Worm (Caenorhabditis elegans): ENCODE measurements around the gene F21C10.5.

F21C10.5 gene

ce11 chrV:9095613-9096317 is 29.7 kb upstream of the F21C10.5 start, which contains the start of gene F21C10.10:
Gene F21C10.10, plus strand, starts transcription at chrV:9096267.
- TF ChIP-seq dox-1 (GFP tag; IDR thresholded peaks at IDR 0.05) (peak; percentile 78), F22D6.2 (tag; optimal IDR thresholded peaks at IDR 0.05) (peak; percentile 94), nhr-80 (tag; optimal IDR thresholded peaks at IDR 0.05) (peak; percentile 81), ekl-4 (GFP tag; IDR thresholded peaks at IDR 0.05) (peak; percentile 58), Y79H2A.3 (GFP tag; conservative IDR thresholded peaks at IDR 0.05) (no peak), lin-35 (GFP tag; optimal IDR thresholded peaks at IDR 0.05) (peak in 1 of 3 experiments; percentile 0), attf-6 (GFP tag; IDR thresholded peaks at IDR 0.05) (no peak), F55B11.4 (tag; optimal IDR thresholded peaks at IDR 0.05; ENCODE audit: borderline replicate concordance, insufficient read depth) (no peak), repo-1 (tag; optimal IDR thresholded peaks at IDR 0.05) (no peak), F57C9.4 (tag; optimal IDR thresholded peaks at IDR 0.05) (no peak), nfya-2 (GFP tag; IDR thresholded peaks at IDR 0.05) (no peak), mcd-1 (GFP tag; IDR thresholded peaks at IDR 0.05) (peak; percentile 50), pbrm-1 (GFP tag; IDR thresholded peaks at IDR 0.05) (peak; percentile 51; the same call in 1 of the 2 replicates), egl-44 (GFP tag; IDR thresholded peaks at IDR 0.05) (peak; percentile 42; the same call in 1 of the 2 replicates), die-1 (tag; optimal IDR thresholded peaks at IDR 0.05) (peak; percentile 21), ztf-22 (GFP tag; optimal IDR thresholded peaks at IDR 0.05) (peak; percentile 60), chd-7 (tag; optimal IDR thresholded peaks at IDR 0.05) (peak; percentile 69), snpc-3.4 (tag; optimal IDR thresholded peaks at IDR 0.05) (no peak), ceh-27 (GFP tag; optimal IDR thresholded peaks at IDR 0.05) (peak; percentile 80), nfyb-1 (GFP tag; IDR thresholded peaks at IDR 0.05) (peak; percentile 75), pha-4 (tag; optimal IDR thresholded peaks at IDR 0.05) (peak; percentile 86), tbp1 (GFP tag; optimal IDR thresholded peaks at IDR 0.05) (peak; percentile 54), gei-17 (GFP tag; optimal IDR thresholded peaks at IDR 0.05) (peak; percentile 52), let-526 (GFP tag; IDR thresholded peaks at IDR 0.05) (0 out of 2 replicates have a peak, but pooled peaks have one; percentile 34), F23B12.7 (tag; optimal IDR thresholded peaks at IDR 0.05; ENCODE audit: insufficient read depth) (peak; percentile 15), ztf-18 (tag; optimal IDR thresholded peaks at IDR 0.05) (no peak), nhr-27 (tag; optimal IDR thresholded peaks at IDR 0.05) (no peak), rec-8 (tag; optimal IDR thresholded peaks at IDR 0.05) (no peak), hlh-26 (GFP tag; conservative IDR thresholded peaks at IDR 0.05) (no peak), lin-40 (tag; optimal IDR thresholded peaks at IDR 0.05) (peak; percentile 91), T07F8.4 (tag; optimal IDR thresholded peaks at IDR 0.05) (no peak), sdz-38 (tag; optimal IDR thresholded peaks at IDR 0.05) (no peak), bed-1 (GFP tag; IDR thresholded peaks at IDR 0.05) (no peak), tlf-1 (GFP tag; optimal IDR thresholded peaks at IDR 0.05) (peak; percentile 34), B0261.1 (tag; optimal IDR thresholded peaks at IDR 0.05) (no peak), D2030.7 (GFP tag; IDR thresholded peaks at IDR 0.05) (no peak), madf-10 (tag; optimal IDR thresholded peaks at IDR 0.05) (peak; percentile 72), ZK185.1 (tag; optimal IDR thresholded peaks at IDR 0.05; ENCODE audit: poor library complexity, severe bottlenecking) (peak; percentile 69), Y53G8AR.9 (GFP tag; conservative IDR thresholded peaks at IDR 0.05) (peak; percentile 38; the same call in 1 of the 2 replicates), ama-1 (optimal IDR thresholded peaks at IDR 0.05) (peak; percentile 59), ama-1 (GFP tag; optimal IDR thresholded peaks at IDR 0.05) (no peak), F52B5.7 (tag; optimal IDR thresholded peaks at IDR 0.05) (no peak), let-607 (tag; optimal IDR thresholded peaks at IDR 0.05) (peak; percentile 18 to 50), sea-2 (GFP tag; IDR thresholded peaks at IDR 0.05) (no peak), dpff-1 (tag; optimal IDR thresholded peaks at IDR 0.05) (no peak), attf-5 (GFP tag; optimal IDR thresholded peaks at IDR 0.05) (peak; percentile 79), B0336.3 (GFP tag; IDR thresholded peaks at IDR 0.05) (peak; percentile 59; the same call in 1 of the 2 replicates)

Data from whole organism, young adult.